Worm (Caenorhabditis elegans) whole organism, late embryonic: ENCODE results near the gene F40B5.2.
"Not testable (repeated sequence)": the region's sequence is repeated elsewhere in the genome, so short reads cannot be mapped to it uniquely, and the experiment has no call there.

Experiments used
- F13H6.1 ChIP-seq: sonication (generic microtip); optimal IDR thresholded peaks from 2 replicates; lab custom pipeline; 2016; ENCODE audit warnings: missing genetic modification characterization, missing compliant biosample characterization
- Y22D7AL.16 ChIP-seq: sonication (generic microtip); optimal IDR thresholded peaks from 2 replicates; lab custom pipeline; 2016; ENCODE audit warnings: missing genetic modification characterization, missing compliant biosample characterization
- ahr-1 ChIP-seq: sonication (generic microtip); optimal IDR thresholded peaks from 2 replicates; lab custom pipeline; 2016; ENCODE audit warnings: missing genetic modification characterization, missing compliant biosample characterization
- ceh-18 ChIP-seq: sonication (generic microtip); optimal IDR thresholded peaks from 2 replicates; lab custom pipeline; 2016; ENCODE audit warnings: missing genetic modification characterization, missing compliant biosample characterization
- ceh-2 ChIP-seq: sonication (generic microtip); optimal IDR thresholded peaks from 2 replicates; lab custom pipeline; 2016; ENCODE audit warnings: missing genotype, missing genetic modification characterization, missing compliant biosample characterization
- ceh-24 ChIP-seq: sonication (generic microtip); optimal IDR thresholded peaks from 2 replicates; lab custom pipeline; 2016; ENCODE audit warnings: mild to moderate bottlenecking, missing genetic modification characterization, missing compliant biosample characterization
- ceh-9 ChIP-seq: sonication (generic microtip); optimal IDR thresholded peaks from 2 replicates; lab custom pipeline; 2016; ENCODE audit warnings: mild to moderate bottlenecking, missing genetic modification characterization, inconsistent platforms, missing compliant biosample characterization
- che-1 ChIP-seq: sonication (generic microtip); optimal IDR thresholded peaks from 2 replicates; lab custom pipeline; 2016; ENCODE audit warnings: mild to moderate bottlenecking, missing genetic modification characterization, missing compliant biosample characterization
- dmd-4 ChIP-seq: sonication (generic microtip); optimal IDR thresholded peaks from 2 replicates; lab custom pipeline; 2016; ENCODE audit warnings: borderline replicate concordance, missing genetic modification characterization, missing compliant biosample characterization
- elt-2 ChIP-seq: sonication (generic microtip); optimal IDR thresholded peaks from 2 replicates; lab custom pipeline; 2016; ENCODE audit warnings: missing genetic modification reagents, missing genetic modification characterization, missing compliant biosample characterization
- fax-1 ChIP-seq: sonication (generic microtip); optimal IDR thresholded peaks from 2 replicates; lab custom pipeline; 2016; ENCODE audit warnings: missing genotype, missing genetic modification characterization, missing compliant biosample characterization
- fkh-10 ChIP-seq: fragments of 150-350 bp; optimal IDR thresholded peaks from 2 replicates; lab custom pipeline; 2014; ENCODE audit warnings: missing biosample characterization, missing genetic modification reagents, missing genetic modification characterization
- fkh-6 ChIP-seq: sonication (generic microtip); optimal IDR thresholded peaks from 2 replicates; lab custom pipeline; 2016; ENCODE audit warnings: missing genetic modification characterization, missing compliant biosample characterization
- gmeb-2 ChIP-seq: sonication (generic microtip); optimal IDR thresholded peaks from 2 replicates; lab custom pipeline; 2016; ENCODE audit warnings: missing genetic modification characterization, inconsistent platforms, missing compliant biosample characterization
- hlh-6 ChIP-seq: sonication (generic microtip); optimal IDR thresholded peaks from 2 replicates; lab custom pipeline; 2016; ENCODE audit warnings: missing genotype, missing genetic modification characterization, missing compliant biosample characterization
- hlh-8 ChIP-seq: sonication (generic microtip); optimal IDR thresholded peaks from 2 replicates; lab custom pipeline; 2016; ENCODE audit warnings: missing genotype, missing genetic modification characterization, missing compliant biosample characterization
- lim-6 ChIP-seq: sonication (generic microtip); optimal IDR thresholded peaks from 2 replicates; lab custom pipeline; 2016; ENCODE audit warnings: missing genetic modification characterization, missing compliant biosample characterization
- lin-11 ChIP-seq: fragments of 200-800 bp; sonication (Bioruptor generic); optimal IDR thresholded peaks from 2 replicates; lab custom pipeline; 2018; ENCODE audit warnings: mild to moderate bottlenecking, missing genetic modification characterization, missing compliant biosample characterization
- nfya-1 ChIP-seq: sonication (generic microtip); optimal IDR thresholded peaks from 2 replicates; lab custom pipeline; 2017; ENCODE audit warnings: missing genetic modification characterization, mild to moderate bottlenecking, missing compliant biosample characterization, antibody characterized with exemption, moderate library complexity
- nhr-11 ChIP-seq: fragments of 150-350 bp; optimal IDR thresholded peaks from 2 replicates; lab custom pipeline; 2014; ENCODE audit warnings: missing biosample characterization, missing genetic modification characterization
- pag-3 ChIP-seq: sonication (generic microtip); optimal IDR thresholded peaks from 2 replicates; lab custom pipeline; 2016; ENCODE audit warnings: missing compliant biosample characterization, missing genetic modification characterization, borderline replicate concordance
- pha-2 ChIP-seq: sonication (generic microtip); optimal IDR thresholded peaks from 2 replicates; lab custom pipeline; 2017; ENCODE audit warnings: mild to moderate bottlenecking, missing genetic modification characterization, missing compliant biosample characterization
- ref-2 ChIP-seq: sonication (generic microtip); optimal IDR thresholded peaks from 2 replicates; lab custom pipeline; 2016; ENCODE audit warnings: missing genetic modification characterization, missing compliant biosample characterization
- sdc-2 ChIP-seq: sonication (generic microtip); optimal IDR thresholded peaks from 2 replicates; lab custom pipeline; 2016; ENCODE audit warnings: missing genotype, missing genetic modification characterization, missing compliant biosample characterization
- sox-2 ChIP-seq: fragments of 200-800 bp; sonication (Bioruptor generic); IDR thresholded peaks from 2 replicates; pipeline ENCODE4 v1.3.6; 2022; ENCODE audit warnings: missing genetic modification reagents, missing genetic modification characterization, missing compliant biosample characterization
- tbx-2 ChIP-seq: sonication (generic microtip); optimal IDR thresholded peaks from 2 replicates; lab custom pipeline; 2016; ENCODE audit warnings: missing genetic modification characterization, missing compliant biosample characterization
- tbx-7 ChIP-seq: sonication (generic microtip); optimal IDR thresholded peaks from 2 replicates; lab custom pipeline; 2016; ENCODE audit warnings: missing genotype, missing genetic modification characterization, missing compliant biosample characterization
- unc-3 ChIP-seq, 2 experiments: fragments of 200-800 bp in 1 of 2; sonication (Bioruptor generic) in 1 of 2; sonication (generic microtip) in 1 of 2; conservative IDR thresholded peaks in 1 of 2; optimal IDR thresholded peaks in 1 of 2; 2 replicates each; pipeline versions ENCODE4 v1.3.6 to Lab custom; 2016 to 2022; ENCODE audit warnings: missing compliant biosample characterization in 2 of 2, missing genetic modification characterization in 2 of 2, missing genetic modification reagents in 1 of 2
- unc-42 ChIP-seq: sonication (generic microtip); optimal IDR thresholded peaks from 2 replicates; lab custom pipeline; 2016; ENCODE audit warnings: missing genotype, missing genetic modification characterization, missing compliant biosample characterization
- unc-55 ChIP-seq: sonication (generic microtip); optimal IDR thresholded peaks from 2 replicates; lab custom pipeline; 2017; ENCODE audit warnings: missing biosample characterization, missing genetic modification reagents, missing genetic modification characterization
- zip-5 ChIP-seq: sonication (generic microtip); optimal IDR thresholded peaks from 2 replicates; lab custom pipeline; 2016; ENCODE audit warnings: missing genetic modification characterization, missing compliant biosample characterization

The F40B5.2 gene

DNA sequence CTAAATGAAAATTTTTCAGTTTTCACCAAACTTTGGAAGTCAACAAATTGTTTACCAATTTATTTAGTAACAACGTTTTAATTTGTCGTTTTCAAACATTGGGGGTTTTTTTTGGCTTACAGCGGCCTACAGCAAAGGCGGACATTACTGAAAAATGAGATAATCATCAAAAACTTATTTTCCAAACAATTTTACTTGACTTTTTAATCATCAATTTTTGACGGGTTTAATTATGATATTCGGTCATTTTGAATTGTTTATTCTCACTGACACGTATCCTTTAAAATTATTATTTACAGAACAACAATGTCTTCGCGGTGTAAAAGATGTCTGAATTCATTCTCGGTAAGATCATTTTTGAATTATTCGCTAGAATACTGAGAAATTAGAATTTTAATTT is at the start of gene F40B5.2:
TSS of gene F40B5.2 (plus strand) at position 301 of the 400 bp plus-strand sequence.
- TF ChIP-seq F13H6.1 (tag; lab: Kevin White, UChicago) = no peak

DNA sequence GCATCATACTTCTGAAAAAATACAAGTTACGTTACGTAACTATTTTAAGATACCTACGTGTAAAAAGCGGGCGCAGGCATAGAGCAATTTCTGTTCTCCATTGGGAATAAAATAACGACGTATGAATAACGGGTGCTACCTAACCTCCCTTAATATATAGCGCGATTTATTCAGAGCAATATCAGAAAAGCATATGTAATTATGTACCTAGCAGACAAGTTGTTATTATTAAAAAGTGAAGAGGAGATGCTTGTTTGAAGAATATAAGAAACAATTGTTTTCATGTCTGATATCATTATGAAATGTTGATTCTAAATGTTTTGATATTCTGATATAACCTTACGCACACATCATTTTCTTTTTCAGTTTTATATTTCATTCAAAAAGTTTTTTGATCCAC is 48.7 kb upstream of the F40B5.2 start, which contains the start of gene srh-11:
TSS of gene srh-11 (minus strand) at position 101 of the 400 bp plus-strand sequence.
- TF ChIP-seq fkh-10 (GFP tag; lab: Kevin White, UChicago) (no peak), sdc-2 (tag; lab: Kevin White, UChicago) (no peak), pha-2 (tag; lab: Kevin White, UChicago) (no peak), lim-6 (no peak)

DNA sequence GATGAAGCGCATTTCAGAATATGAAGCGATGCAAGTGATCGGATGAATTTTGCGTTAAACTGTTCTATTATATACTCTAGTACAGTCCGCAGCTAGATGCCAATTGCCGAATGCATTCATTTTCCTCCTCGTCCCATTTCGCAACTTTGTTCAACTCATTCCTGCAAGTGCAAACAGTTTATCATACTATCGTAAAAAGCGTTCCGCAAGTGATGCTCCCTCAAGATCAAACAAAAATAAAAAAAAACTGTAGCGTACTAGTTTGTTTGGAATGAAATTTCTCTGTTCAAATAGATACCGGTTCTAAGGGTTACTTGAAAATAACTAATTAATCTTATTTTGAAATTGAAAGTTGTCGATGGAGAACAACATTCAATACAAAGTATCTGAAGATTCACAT is 46.8 kb upstream of the F40B5.2 start, which contains the start of gene pqn-57:
TSS of gene pqn-57 (minus strand) at position 101 of the 400 bp plus-strand sequence.
- TF ChIP-seq tbx-2 = no peak
- no peak for TF ChIP-seq pag-3 (tag; lab: Kevin White, UChicago)

DNA sequence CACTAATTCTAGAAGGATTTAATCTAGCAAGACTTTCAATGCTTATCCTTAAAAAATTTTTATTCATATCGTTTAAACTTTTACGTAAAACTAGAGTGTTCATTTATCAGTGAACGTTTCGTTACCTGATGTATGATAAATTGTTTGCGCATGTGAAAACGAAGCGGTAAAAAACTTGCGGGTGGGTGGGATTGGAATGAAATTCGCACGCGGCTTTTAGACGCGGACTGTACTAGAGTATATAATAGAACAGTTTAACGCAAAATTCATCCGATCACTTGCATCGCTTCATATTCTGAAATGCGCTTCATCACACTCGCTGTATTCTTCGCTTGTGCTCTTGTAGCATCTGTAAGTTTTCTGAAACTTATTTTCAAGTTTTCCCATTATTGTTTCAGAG is 45.8 kb upstream of the F40B5.2 start, which contains the start of gene abu-9:
TSS of gene abu-9 (plus strand) at position 301 of the 400 bp plus-strand sequence.
- TF ChIP-seq ceh-2, hlh-8, Y22D7AL.16 (tag; lab: Kevin White, UChicago): not testable (repeated sequence)

DNA sequence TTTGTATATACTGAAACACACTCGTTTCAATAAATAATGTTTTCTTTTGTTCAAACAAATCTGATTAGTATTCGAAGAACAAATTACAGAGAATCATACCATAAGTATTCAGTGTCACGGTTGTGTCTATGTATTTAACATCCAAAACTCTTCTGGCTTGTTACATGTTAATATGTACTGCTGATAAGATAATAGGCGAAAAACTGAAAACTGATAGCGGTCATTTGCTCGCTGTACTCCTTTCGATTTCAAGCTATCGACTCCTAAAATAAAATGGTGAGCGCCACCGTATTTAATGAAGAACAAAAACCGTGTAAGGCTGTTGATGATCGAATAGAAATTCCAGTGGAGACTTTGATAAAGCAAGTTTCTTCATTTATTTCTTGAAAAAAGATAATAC is 44.3 kb upstream of the F40B5.2 start, which contains the start of gene R09F10.1:
TSS of gene R09F10.1 (plus strand) at position 222 of the 400 bp plus-strand sequence.
- TF ChIP-seq ceh-18 (tag; lab: Kevin White, UChicago) (no peak), tbx-7 (tag; lab: Kevin White, UChicago) (no peak), dmd-4 (no peak), ref-2 (tag; lab: Kevin White, UChicago) (no peak), sdc-2 (tag; lab: Kevin White, UChicago) (no peak), hlh-6 (tag; lab: Kevin White, UChicago) (no peak), pag-3 (tag; lab: Kevin White, UChicago) (no peak), elt-2 (tag; lab: Kevin White, UChicago) (peak; percentile 77)

DNA sequence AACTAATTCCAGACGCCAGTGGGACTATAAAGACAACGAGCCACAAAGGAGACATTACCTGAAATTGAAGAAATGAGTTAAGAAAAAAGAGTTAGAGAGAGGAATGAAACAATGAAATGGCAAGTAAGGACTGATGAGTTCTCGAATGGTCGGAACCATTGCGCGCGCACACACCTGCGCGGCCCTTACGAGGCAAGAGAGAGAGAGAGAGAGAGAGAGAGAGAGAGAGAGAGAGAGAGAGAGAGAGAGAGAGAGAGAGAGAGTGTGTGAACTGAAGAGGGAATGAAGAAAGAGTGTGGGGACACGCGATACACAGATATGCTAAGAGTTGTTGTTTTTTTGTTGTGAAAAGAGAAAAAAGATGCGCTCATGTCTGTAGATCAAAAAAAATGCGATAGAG is 41.3 kb upstream of the F40B5.2 start, which contains the start of gene R09F10.8:
TSS of gene R09F10.8 (minus strand) at position 58 of the 400 bp plus-strand sequence.
- TF ChIP-seq che-1 (tag; lab: Kevin White, UChicago) (no peak), ceh-24 (tag; lab: Kevin White, UChicago) (no peak), gmeb-2 (tag; lab: Kevin White, UChicago) (no peak), Y22D7AL.16 (tag; lab: Kevin White, UChicago) (no peak), ref-2 (tag; lab: Kevin White, UChicago) (no peak), unc-42 (tag; lab: Kevin White, UChicago) (no peak), nfya-1 (tag; lab: Kevin White, UChicago) (no peak), fkh-10 (GFP tag; lab: Kevin White, UChicago) (no peak), pag-3 (tag; lab: Kevin White, UChicago) (no peak), ahr-1 (no peak), ceh-2 (tag; lab: Kevin White, UChicago) (no peak), ceh-9 (tag; lab: Kevin White, UChicago) (no peak)
- TF ChIP-seq, all 69 proteins: peak for 0

DNA sequence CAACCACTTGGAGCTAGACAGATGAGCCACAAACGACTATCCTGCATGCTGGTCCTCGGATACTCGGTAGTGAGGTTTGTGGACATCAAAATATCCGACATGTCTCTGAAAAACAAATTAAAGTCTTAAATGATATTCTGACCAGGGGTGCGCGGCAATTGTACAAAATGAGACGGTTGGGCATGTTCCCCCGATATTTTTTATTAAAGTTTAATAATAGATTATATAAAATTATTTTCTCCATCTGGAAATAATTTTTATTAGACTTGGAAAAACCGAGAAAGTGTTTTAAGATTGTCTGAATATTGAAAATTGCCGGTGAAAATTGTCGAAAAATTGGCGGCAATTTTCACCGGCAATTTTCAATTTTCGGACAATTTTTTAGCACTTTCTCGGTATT is 39.9 kb upstream of the F40B5.2 start, which contains the start of gene F55E10.4:
TSS of gene F55E10.4 (minus strand) at position 101 of the 400 bp plus-strand sequence.
- no peak for TF ChIP-seq nhr-11 (tag; lab: Kevin White, UChicago)
- TF ChIP-seq zip-5 (tag; lab: Kevin White, UChicago) = no peak
- no peak for TF ChIP-seq fax-1 (tag; lab: Kevin White, UChicago)
- TF ChIP-seq lin-11 (tag; lab: Kevin White, UChicago) = no peak
- TF ChIP-seq unc-3 (GFP tag; conservative IDR thresholded peaks at IDR 0.05; lab: Robert Waterston, UW) = no peak
- no peak for TF ChIP-seq unc-3 (tag; optimal IDR thresholded peaks at IDR 0.05; lab: Kevin White, UChicago)
- no peak for TF ChIP-seq unc-55 (GFP tag; lab: Kevin White, UChicago)
- TF ChIP-seq tbx-7 (tag; lab: Kevin White, UChicago) = no peak
- TF ChIP-seq F13H6.1 (tag; lab: Kevin White, UChicago) = no peak
- no peak for TF ChIP-seq ref-2 (tag; lab: Kevin White, UChicago)
- TF ChIP-seq ahr-1 = no peak
- TF ChIP-seq sox-2 (GFP tag; lab: Robert Waterston, UW) = no peak
- TF ChIP-seq fkh-6 = no peak
